Fruit fly (Drosophila melanogaster) whole organism, pupa: ENCODE data around the gene Cwc25.

Source experiments
- CG34367 ChIP-seq: fragments of 200-800 bp; sonication (Bioruptor generic); optimal IDR thresholded peaks from 2 replicates; lab custom pipeline; 2018; ENCODE audit warnings: missing biosample characterization, mild to moderate bottlenecking, missing genetic modification characterization
- EcR ChIP-seq: fragments of 200-800 bp; sonication (Bioruptor generic); optimal IDR thresholded peaks from 3 replicates; lab custom pipeline; 2019; ENCODE audit warnings: missing biosample characterization, missing genetic modification characterization, mild to moderate bottlenecking, moderate library complexity, missing genetic modification reagents
- Ets98B ChIP-seq: fragments of 200-800 bp; sonication (Bioruptor generic); IDR thresholded peaks from 2 replicates; pipeline ENCODE4 v1.3.6; 2022; ENCODE audit warnings: missing biosample characterization, missing genetic modification characterization
- Pif1B ChIP-seq: fragments of 200-800 bp; sonication (Bioruptor generic); optimal IDR thresholded peaks from 3 replicates; lab custom pipeline; 2016; ENCODE audit warnings: missing biosample characterization, missing genetic modification characterization
- fd96Ca ChIP-seq: fragments of 200-800 bp; sonication (Bioruptor generic); IDR thresholded peaks from 3 replicates; pipeline ENCODE4 v1.3.6; 2022; ENCODE audit warnings: missing biosample characterization, missing genetic modification characterization

dm6 chr2L:2728577-2728976, 16.3 kb upstream of the Cwc25 start:
- TF ChIP-seq Pif1B (GFP tag; lab: Kevin White, UChicago) (no peak), fd96Ca (GFP tag; lab: Robert Waterston, UW) (no peak), EcR (GFP tag; lab: Kevin White, UChicago) (no peak), CG34367 (tag; lab: Kevin White, UChicago) (no peak), Ets98B (GFP tag; lab: Robert Waterston, UW) (no peak)
